Fruit fly (Drosophila melanogaster) whole organism, pupa: ENCODE results near the gene CG1998.

Experiments
- CG10348 ChIP-seq: fragments of 200-800 bp; sonication (Bioruptor generic); IDR thresholded peaks from 2 replicates; pipeline ENCODE4 v1.3.6; 2022; ENCODE audit warnings: missing biosample characterization, missing genetic modification characterization
- CG12605 ChIP-seq: fragments of 200-800 bp; sonication (Bioruptor generic); IDR thresholded peaks from 2 replicates; pipeline ENCODE4 v1.3.6; 2022; ENCODE audit warnings: missing biosample characterization, missing genetic modification characterization
- CG13204 ChIP-seq: fragments of 200-800 bp; sonication (Bioruptor generic); optimal IDR thresholded peaks from 2 replicates; lab custom pipeline; 2018; ENCODE audit warnings: missing biosample characterization, mild to moderate bottlenecking, missing genetic modification characterization, moderate library complexity
- CG14655 ChIP-seq: fragments of 200-800 bp; sonication (Bioruptor generic); optimal IDR thresholded peaks from 3 replicates; lab custom pipeline; 2017; ENCODE audit warnings: mild to moderate bottlenecking, missing biosample characterization, missing genetic modification reagents, missing genetic modification characterization
- CG15710 ChIP-seq: fragments of 200-800 bp; sonication (Bioruptor generic); optimal IDR thresholded peaks from 2 replicates; lab custom pipeline; 2018; ENCODE audit warnings: missing biosample characterization, mild to moderate bottlenecking, missing genetic modification characterization, moderate library complexity
- CG17806 ChIP-seq: fragments of 200-800 bp; sonication (Bioruptor generic); optimal IDR thresholded peaks from 2 replicates; lab custom pipeline; 2018; ENCODE audit warnings: missing biosample characterization, mild to moderate bottlenecking, missing genetic modification characterization, moderate library complexity
- CG32121 ChIP-seq: fragments of 200-800 bp; sonication (Bioruptor generic); IDR thresholded peaks from 2 replicates; pipeline ENCODE4 v1.3.6; 2022; ENCODE audit warnings: missing biosample characterization, missing genetic modification characterization
- CG34367 ChIP-seq: fragments of 200-800 bp; sonication (Bioruptor generic); optimal IDR thresholded peaks from 2 replicates; lab custom pipeline; 2018; ENCODE audit warnings: missing biosample characterization, mild to moderate bottlenecking, missing genetic modification characterization
- CG4496 ChIP-seq: fragments of 200-800 bp; sonication (Bioruptor generic); IDR thresholded peaks from 3 replicates; pipeline ENCODE4 v1.3.6; 2022; ENCODE audit warnings: missing biosample characterization, missing genetic modification characterization
- CG8159 ChIP-seq: fragments of 200-800 bp; sonication (Bioruptor generic); optimal IDR thresholded peaks from 3 replicates; lab custom pipeline; 2018; ENCODE audit warnings: missing biosample characterization, mild to moderate bottlenecking, missing genetic modification characterization, moderate library complexity
- CG8301 ChIP-seq: fragments of 200-800 bp; sonication (Bioruptor generic); optimal IDR thresholded peaks from 2 replicates; lab custom pipeline; 2018; ENCODE audit warnings: missing biosample characterization, mild to moderate bottlenecking, missing genetic modification characterization
- CG9948 ChIP-seq: fragments of 200-800 bp; sonication (Bioruptor generic); optimal IDR thresholded peaks from 2 replicates; lab custom pipeline; 2018; ENCODE audit warnings: missing biosample characterization, mild to moderate bottlenecking, missing genetic modification characterization, moderate library complexity
- D1 ChIP-seq: fragments of 200-800 bp; sonication (Bioruptor generic); optimal IDR thresholded peaks from 2 replicates; lab custom pipeline; 2018; ENCODE audit warnings: missing biosample characterization, mild to moderate bottlenecking, missing genetic modification characterization, moderate library complexity
- EcR ChIP-seq: fragments of 200-800 bp; sonication (Bioruptor generic); optimal IDR thresholded peaks from 3 replicates; lab custom pipeline; 2019; ENCODE audit warnings: missing biosample characterization, missing genetic modification characterization, mild to moderate bottlenecking, moderate library complexity, missing genetic modification reagents
- Ets98B ChIP-seq: fragments of 200-800 bp; sonication (Bioruptor generic); IDR thresholded peaks from 2 replicates; pipeline ENCODE4 v1.3.6; 2022; ENCODE audit warnings: missing biosample characterization, missing genetic modification characterization
- Pif1A ChIP-seq: fragments of 200-800 bp; sonication (Bioruptor generic); optimal IDR thresholded peaks from 3 replicates; lab custom pipeline; 2016; ENCODE audit warnings: missing biosample characterization, missing genetic modification characterization
- Pif1B ChIP-seq: fragments of 200-800 bp; sonication (Bioruptor generic); optimal IDR thresholded peaks from 3 replicates; lab custom pipeline; 2016; ENCODE audit warnings: missing biosample characterization, missing genetic modification characterization
- Snoo ChIP-seq: fragments of 200-800 bp; sonication (Bioruptor generic); optimal IDR thresholded peaks from 3 replicates; lab custom pipeline; 2017; ENCODE audit warnings: missing biosample characterization, mild to moderate bottlenecking, missing genetic modification characterization, inconsistent platforms
- fd96Ca ChIP-seq: fragments of 200-800 bp; sonication (Bioruptor generic); IDR thresholded peaks from 3 replicates; pipeline ENCODE4 v1.3.6; 2022; ENCODE audit warnings: missing biosample characterization, missing genetic modification characterization
- gl ChIP-seq: fragments of 200-800 bp; sonication (Bioruptor generic); optimal IDR thresholded peaks from 2 replicates; lab custom pipeline; 2018; ENCODE audit warnings: missing biosample characterization, mild to moderate bottlenecking, missing genetic modification characterization
- rn ChIP-seq: fragments of 200-800 bp; sonication (Bioruptor generic); IDR thresholded peaks from 2 replicates; pipeline ENCODE4 v1.3.6; 2022; ENCODE audit warnings: missing biosample characterization, missing genetic modification characterization

CG1998 gene

dm6 chrX:13386776-13387175 lies 26.1 kb downstream of the CG1998 start:
- TF ChIP-seq Ets98B (GFP tag; lab: Robert Waterston, UW) (no peak), rn (GFP tag; lab: Robert Waterston, UW) (no peak), CG8159 (tag; lab: Kevin White, UChicago) (no peak), EcR (GFP tag; lab: Kevin White, UChicago) (peak; percentile 2), Pif1B (GFP tag; lab: Kevin White, UChicago) (no peak)

- TF ChIP-seq CG17806 (tag; lab: Kevin White, UChicago), result no peak
- TF ChIP-seq EcR (GFP tag; lab: Kevin White, UChicago), result no peak
- TF ChIP-seq D1 (tag; lab: Kevin White, UChicago), result no peak
- peak; percentile 24 for TF ChIP-seq CG14655 (GFP tag; lab: Kevin White, UChicago)
- TF ChIP-seq CG8159 (tag; lab: Kevin White, UChicago), result peak; percentile 23
- TF ChIP-seq gl (tag; lab: Kevin White, UChicago), result no peak
- peak; percentile 28 for TF ChIP-seq Snoo (tag; lab: Kevin White, UChicago)
- TF ChIP-seq CG15710 (tag; lab: Kevin White, UChicago), result peak; percentile 4
- TF ChIP-seq Ets98B (GFP tag; lab: Robert Waterston, UW), result no peak
- peak; percentile 30 for TF ChIP-seq Pif1B (GFP tag; lab: Kevin White, UChicago)
- TF ChIP-seq CG13204 (GFP tag; lab: Kevin White, UChicago), result no peak
Measured at dm6 chrX:13384583-13385342, 28.1 kb downstream of the CG1998 start, which contains the start of the genes Rbp1-like and Tim9a. TSS of gene Rbp1-like (minus strand) at chrX:13384877. TSS of gene Tim9a (plus strand) at chrX:13385210.

- no peak for TF ChIP-seq CG34367
- TF ChIP-seq rn (GFP tag; lab: Robert Waterston, UW), result no peak
- TF ChIP-seq CG4496 (GFP tag; lab: Robert Waterston, UW), result no peak
- no peak for TF ChIP-seq D1 (tag; lab: Kevin White, UChicago)
- no peak for TF ChIP-seq Ets98B (GFP tag; lab: Robert Waterston, UW)
- no peak for TF ChIP-seq CG9948 (tag; lab: Kevin White, UChicago)
- no peak for TF ChIP-seq Pif1B (GFP tag; lab: Kevin White, UChicago)
- TF ChIP-seq CG8301 (tag; lab: Kevin White, UChicago), result no peak
- TF ChIP-seq Pif1A (GFP tag; lab: Kevin White, UChicago), result no peak
- no peak for TF ChIP-seq CG10348 (GFP tag; lab: Robert Waterston, UW)
- TF ChIP-seq CG14655 (GFP tag; lab: Kevin White, UChicago), result no peak
- no peak for TF ChIP-seq CG32121 (GFP tag; lab: Robert Waterston, UW)
- no peak for TF ChIP-seq Snoo (tag; lab: Kevin White, UChicago)
- TF ChIP-seq fd96Ca (GFP tag; lab: Robert Waterston, UW), result no peak
- TF ChIP-seq CG8159 (tag; lab: Kevin White, UChicago), result no peak
- TF ChIP-seq CG17806 (tag; lab: Kevin White, UChicago), result no peak
- TF ChIP-seq CG13204 (GFP tag; lab: Kevin White, UChicago), result no peak
- TF ChIP-seq EcR (GFP tag; lab: Kevin White, UChicago), result no peak
- TF ChIP-seq CG15710 (tag; lab: Kevin White, UChicago), result no peak
Measured at dm6 chrX:13384177-13384576, 28.7 kb downstream of the CG1998 start.

dm6 chrX:13383770-13384169 lies 29.1 kb downstream of the CG1998 start:
- TF ChIP-seq Pif1B (GFP tag; lab: Kevin White, UChicago), result peak; percentile 58
- peak; percentile 43 for TF ChIP-seq CG14655 (GFP tag; lab: Kevin White, UChicago)
- peak; percentile 39 for TF ChIP-seq CG17806 (tag; lab: Kevin White, UChicago)
- peak; percentile 53; the same call in 1 of the 2 replicates for TF ChIP-seq CG12605 (GFP tag; lab: Robert Waterston, UW)
- peak; percentile 13 for TF ChIP-seq CG8301 (tag; lab: Kevin White, UChicago)
- TF ChIP-seq CG10348 (GFP tag; lab: Robert Waterston, UW), result no peak
- peak; percentile 60 for TF ChIP-seq Pif1A (GFP tag; lab: Kevin White, UChicago)
- peak; percentile 37 for TF ChIP-seq Snoo (tag; lab: Kevin White, UChicago)
- peak; percentile 29 for TF ChIP-seq CG8159 (tag; lab: Kevin White, UChicago)
- no peak for TF ChIP-seq CG9948 (tag; lab: Kevin White, UChicago)
- TF ChIP-seq Ets98B (GFP tag; lab: Robert Waterston, UW), result peak; percentile 68
- peak; percentile 64; the same call in 2 of the 3 replicates for TF ChIP-seq fd96Ca (GFP tag; lab: Robert Waterston, UW)
- TF ChIP-seq CG13204 (GFP tag; lab: Kevin White, UChicago), result peak; percentile 30
- TF ChIP-seq D1 (tag; lab: Kevin White, UChicago), result no peak
- peak; percentile 69 for TF ChIP-seq CG32121 (GFP tag; lab: Robert Waterston, UW)
- TF ChIP-seq CG4496 (GFP tag; lab: Robert Waterston, UW), result peak; percentile 76
- TF ChIP-seq rn (GFP tag; lab: Robert Waterston, UW), result peak; percentile 47; the same call in 1 of the 2 replicates
- no peak for TF ChIP-seq EcR (GFP tag; lab: Kevin White, UChicago)
- TF ChIP-seq gl (tag; lab: Kevin White, UChicago), result peak; percentile 34
- TF ChIP-seq CG34367, result peak; percentile 26
- peak; percentile 21 for TF ChIP-seq CG15710 (tag; lab: Kevin White, UChicago)

dm6 chrX:13376520-13376919 lies 36.4 kb downstream of the CG1998 start:
- TF ChIP-seq CG9948 (tag; lab: Kevin White, UChicago) (peak; percentile 55), fd96Ca (GFP tag; lab: Robert Waterston, UW) (peak; percentile 75; the same call in 2 of the 3 replicates), CG15710 (tag; lab: Kevin White, UChicago) (peak; percentile 49), gl (tag; lab: Kevin White, UChicago) (peak; percentile 13), CG10348 (GFP tag; lab: Robert Waterston, UW) (no peak), CG12605 (GFP tag; lab: Robert Waterston, UW) (peak; percentile 51; the same call in 1 of the 2 replicates), CG14655 (GFP tag; lab: Kevin White, UChicago) (peak; percentile 60), Snoo (tag; lab: Kevin White, UChicago) (peak; percentile 14), rn (GFP tag; lab: Robert Waterston, UW) (no peak), CG4496 (GFP tag; lab: Robert Waterston, UW) (peak; percentile 80), Ets98B (GFP tag; lab: Robert Waterston, UW) (peak; percentile 65), Pif1B (GFP tag; lab: Kevin White, UChicago) (peak; percentile 33), CG17806 (tag; lab: Kevin White, UChicago) (peak; percentile 64), CG13204 (GFP tag; lab: Kevin White, UChicago) (no peak), CG8159 (tag; lab: Kevin White, UChicago) (peak; percentile 51), D1 (tag; lab: Kevin White, UChicago) (peak; percentile 24), EcR (GFP tag; lab: Kevin White, UChicago) (no peak), CG34367 (peak; percentile 42), Pif1A (GFP tag; lab: Kevin White, UChicago) (peak; percentile 48), CG8301 (tag; lab: Kevin White, UChicago) (peak; percentile 52), CG32121 (GFP tag; lab: Robert Waterston, UW) (peak; percentile 47; the same call in 1 of the 2 replicates)
